Fruit fly (Drosophila melanogaster) whole organism, embryonic: ENCODE data around the gene CG33107.

Source experiments
- Antp ChIP-seq: fragments of 200-800 bp; sonication (Bioruptor generic); optimal IDR thresholded peaks from 3 replicates; lab custom pipeline; 2016; ENCODE audit warnings: missing biosample characterization, missing genetic modification characterization
- BEAF-32 ChIP-seq: fragments of 200-800 bp; sonication (Bioruptor generic); optimal IDR thresholded peaks from 3 replicates; lab custom pipeline; 2017; ENCODE audit warnings: missing biosample characterization, missing genetic modification characterization, mild to moderate bottlenecking, moderate library complexity, missing genetic modification reagents
- CG10274 ChIP-seq: fragments of 200-800 bp; sonication (Bioruptor generic); optimal IDR thresholded peaks from 3 replicates; lab custom pipeline; 2017; ENCODE audit warnings: missing biosample characterization, mild to moderate bottlenecking, missing genetic modification characterization
- CG10565 ChIP-seq: fragments of 200-800 bp; sonication (Bioruptor generic); optimal IDR thresholded peaks from 3 replicates; lab custom pipeline; 2016; ENCODE audit warnings: missing biosample characterization, mild to moderate bottlenecking, missing genetic modification characterization
- CG11456 ChIP-seq: fragments of 200-800 bp; sonication (Bioruptor generic); IDR thresholded peaks from 3 replicates; pipeline ENCODE4 v1.3.6; 2022; ENCODE audit warnings: missing biosample characterization, missing genetic modification characterization
- CG11504 ChIP-seq: fragments of 200-800 bp; sonication (Bioruptor generic); optimal IDR thresholded peaks from 3 replicates; lab custom pipeline; 2019; ENCODE audit warnings: missing biosample characterization, mild to moderate bottlenecking, missing genetic modification characterization, moderate library complexity
- CG12744 ChIP-seq: fragments of 200-800 bp; sonication (Bioruptor generic); optimal IDR thresholded peaks from 2 replicates; lab custom pipeline; 2016; ENCODE audit warnings: missing biosample characterization, missing genetic modification characterization
- CG13775 ChIP-seq: fragments of 200-800 bp; sonication (Bioruptor generic); optimal IDR thresholded peaks from 3 replicates; lab custom pipeline; 2017; ENCODE audit warnings: missing biosample characterization, mild to moderate bottlenecking, missing genetic modification characterization
- CG15011 ChIP-seq: fragments of 200-800 bp; sonication (Bioruptor generic); optimal IDR thresholded peaks from 3 replicates; lab custom pipeline; 2018; ENCODE audit warnings: missing biosample characterization, mild to moderate bottlenecking, missing genetic modification characterization
- CG1647 ChIP-seq: fragments of 200-800 bp; sonication (Bioruptor generic); optimal IDR thresholded peaks from 3 replicates; lab custom pipeline; 2016; ENCODE audit warnings: missing biosample characterization, missing genetic modification characterization
- CG17385 ChIP-seq: fragments of 200-800 bp; sonication (Bioruptor generic); optimal IDR thresholded peaks from 3 replicates; lab custom pipeline; 2018; ENCODE audit warnings: missing biosample characterization, mild to moderate bottlenecking, missing genetic modification characterization
- CG1792 ChIP-seq: fragments of 200-800 bp; sonication (Bioruptor generic); optimal IDR thresholded peaks from 2 replicates; lab custom pipeline; 2016; ENCODE audit warnings: missing biosample characterization, missing genetic modification characterization
- CG18619 ChIP-seq: fragments of 200-800 bp; sonication (Bioruptor generic); optimal IDR thresholded peaks from 3 replicates; lab custom pipeline; 2017; ENCODE audit warnings: missing biosample characterization, mild to moderate bottlenecking, missing genetic modification characterization
- CG18764 ChIP-seq: fragments of 200-800 bp; sonication (Bioruptor generic); optimal IDR thresholded peaks from 3 replicates; lab custom pipeline; 2016; ENCODE audit warnings: missing biosample characterization, missing genetic modification characterization
- CG2712 ChIP-seq: fragments of 200-800 bp; optimal IDR thresholded peaks from 3 replicates; lab custom pipeline; 2019; ENCODE audit warnings: missing biosample characterization, mild to moderate bottlenecking, missing genetic modification characterization, moderate library complexity
- CG31224 ChIP-seq: fragments of 200-800 bp; sonication (Bioruptor generic); IDR thresholded peaks from 2 replicates; pipeline ENCODE4 v1.3.6; 2022; ENCODE audit warnings: missing biosample characterization, missing genetic modification characterization
- CG31365 ChIP-seq: fragments of 200-800 bp; sonication (Bioruptor generic); optimal IDR thresholded peaks from 2 replicates; lab custom pipeline; 2018; ENCODE audit warnings: missing biosample characterization, mild to moderate bottlenecking, missing genetic modification characterization
- CG32772 ChIP-seq: fragments of 200-800 bp; sonication (Bioruptor generic); IDR thresholded peaks from 2 replicates; pipeline ENCODE4 v1.3.6; 2022; ENCODE audit warnings: missing biosample characterization, missing genetic modification characterization
- CG3281 ChIP-seq: fragments of 200-800 bp; sonication (Bioruptor generic); optimal IDR thresholded peaks from 3 replicates; lab custom pipeline; 2017; ENCODE audit warnings: missing biosample characterization, mild to moderate bottlenecking, missing genetic modification characterization
- CG3407 ChIP-seq: fragments of 200-800 bp; sonication (Bioruptor generic); optimal IDR thresholded peaks from 2 replicates; lab custom pipeline; 2018; ENCODE audit warnings: missing biosample characterization, mild to moderate bottlenecking, missing genetic modification characterization
- CG4854 ChIP-seq: fragments of 200-800 bp; sonication (Bioruptor generic); optimal IDR thresholded peaks from 2 replicates; lab custom pipeline; 2016; ENCODE audit warnings: missing biosample characterization, missing genetic modification characterization, inconsistent platforms
- CG6765 ChIP-seq: fragments of 200-800 bp; sonication (Bioruptor generic); optimal IDR thresholded peaks from 3 replicates; lab custom pipeline; 2017; ENCODE audit warnings: missing biosample characterization, mild to moderate bottlenecking, missing genetic modification characterization
- CG8089 ChIP-seq: fragments of 200-800 bp; sonication (Bioruptor generic); optimal IDR thresholded peaks from 3 replicates; lab custom pipeline; 2016; ENCODE audit warnings: missing biosample characterization, missing genetic modification characterization
- Eip74EF ChIP-seq, 2 experiments: fragments of 200-800 bp in 1 of 2; fragments of >200 bp in 1 of 2; sonication (Bioruptor generic) in 1 of 2; optimal IDR thresholded peaks; 2 replicates each; lab custom pipeline; 2017 to 2019; ENCODE audit warnings: missing biosample characterization in 2 of 2, missing genetic modification characterization in 2 of 2, mild to moderate bottlenecking in 1 of 2, moderate library complexity in 1 of 2
- HLHmδ ChIP-seq: fragments of 200-800 bp; sonication (Bioruptor generic); optimal IDR thresholded peaks from 2 replicates; lab custom pipeline; 2018; ENCODE audit warnings: missing biosample characterization, mild to moderate bottlenecking, missing genetic modification characterization, moderate library complexity
- Hmr ChIP-seq: fragments of 200-800 bp; sonication (Bioruptor generic); optimal IDR thresholded peaks from 3 replicates; lab custom pipeline; 2017; ENCODE audit warnings: mild to moderate bottlenecking, missing biosample characterization, missing genetic modification reagents, missing genetic modification characterization
- MBD-R2 ChIP-seq: fragments of 200-800 bp; sonication (Bioruptor generic); IDR thresholded peaks from 2 replicates; pipeline ENCODE4 v1.3.6; 2022; ENCODE audit warnings: missing biosample characterization, missing genetic modification characterization
- PHDP ChIP-seq: fragments of 200-800 bp; sonication (Bioruptor generic); optimal IDR thresholded peaks from 3 replicates; lab custom pipeline; 2018; ENCODE audit warnings: missing biosample characterization, mild to moderate bottlenecking, missing genetic modification characterization, moderate library complexity
- Pdp1 ChIP-seq, 2 experiments: fragments of 200-800 bp; sonication (Bioruptor generic); optimal IDR thresholded peaks; 3 replicates each; lab custom pipeline; 2016; ENCODE audit warnings: missing biosample characterization in 2 of 2, missing genetic modification characterization in 2 of 2, mild to moderate bottlenecking in 1 of 2, moderate library complexity in 1 of 2
- Side ChIP-seq: fragments of 200-800 bp; sonication (Bioruptor generic); optimal IDR thresholded peaks from 2 replicates; lab custom pipeline; 2016; ENCODE audit warnings: missing biosample characterization, missing genetic modification characterization
- bbx ChIP-seq: fragments of 200-800 bp; sonication (Bioruptor generic); IDR thresholded peaks from 2 replicates; pipeline ENCODE4 v1.3.6; 2022; ENCODE audit warnings: missing biosample characterization, missing genetic modification characterization; ENCODE audit not compliant: partially characterized antibody
- cas ChIP-seq: fragments of 200-800 bp; sonication (Bioruptor generic); IDR thresholded peaks from 2 replicates; pipeline ENCODE4 v1.3.6; 2022; ENCODE audit warnings: missing biosample characterization, missing genetic modification characterization
- cato ChIP-seq: fragments of 200-800 bp; sonication (Bioruptor generic); optimal IDR thresholded peaks from 2 replicates; lab custom pipeline; 2016; ENCODE audit warnings: missing biosample characterization, missing genetic modification characterization, borderline replicate concordance
- croc ChIP-seq: fragments of 200-800 bp; sonication (Bioruptor generic); conservative IDR thresholded peaks from 3 replicates; pipeline ENCODE4 v1.3.6; 2022; ENCODE audit warnings: missing biosample characterization, missing genetic modification characterization
- crol ChIP-seq: fragments of 200-800 bp; sonication (Bioruptor generic); IDR thresholded peaks from 2 replicates; pipeline ENCODE4 v1.3.6; 2022; ENCODE audit warnings: missing biosample characterization, missing genetic modification characterization
- dimm ChIP-seq: fragments of 200-800 bp; sonication (Bioruptor generic); IDR thresholded peaks from 2 replicates; pipeline ENCODE4 v1.3.6; 2022; ENCODE audit warnings: missing biosample characterization, missing genetic modification characterization
- dpn ChIP-seq, 2 experiments: fragments of 200-800 bp; sonication (Bioruptor generic); optimal IDR thresholded peaks; 3 replicates each; lab custom pipeline; 2016; ENCODE audit warnings: missing biosample characterization in 2 of 2, missing genetic modification characterization in 2 of 2
- gt ChIP-seq: fragments of 200-800 bp; sonication (Bioruptor generic); IDR thresholded peaks from 2 replicates; pipeline ENCODE4 v1.3.6; 2022; ENCODE audit warnings: missing biosample characterization, missing genetic modification characterization
- nau ChIP-seq: fragments of 200-800 bp; sonication (Bioruptor generic); optimal IDR thresholded peaks from 3 replicates; lab custom pipeline; 2017; ENCODE audit warnings: missing biosample characterization, mild to moderate bottlenecking, missing genetic modification characterization, missing genetic modification reagents
- oc ChIP-seq: fragments of 200-800 bp; sonication (Bioruptor generic); optimal IDR thresholded peaks from 2 replicates; lab custom pipeline; 2018; ENCODE audit warnings: missing biosample characterization, mild to moderate bottlenecking, missing genetic modification characterization, moderate library complexity
- org-1 ChIP-seq: fragments of 200-800 bp; sonication (Bioruptor generic); optimal IDR thresholded peaks from 2 replicates; lab custom pipeline; 2017; ENCODE audit warnings: missing biosample characterization, missing genetic modification characterization
- pita ChIP-seq: fragments of 200-800 bp; sonication (Bioruptor generic); optimal IDR thresholded peaks from 2 replicates; lab custom pipeline; 2017; ENCODE audit warnings: missing biosample characterization, mild to moderate bottlenecking, missing genetic modification characterization
- pum ChIP-seq: fragments of 200-800 bp; sonication (Bioruptor generic); optimal IDR thresholded peaks from 2 replicates; lab custom pipeline; 2016; ENCODE audit warnings: missing biosample characterization, missing genetic modification characterization
- pzg ChIP-seq: fragments of 200-800 bp; sonication (Bioruptor generic); optimal IDR thresholded peaks from 3 replicates; lab custom pipeline; 2018; ENCODE audit warnings: missing biosample characterization, mild to moderate bottlenecking, missing genetic modification characterization, moderate library complexity
- ranshi ChIP-seq: fragments of 200-800 bp; sonication (Bioruptor generic); IDR thresholded peaks from 2 replicates; pipeline ENCODE4 v1.3.6; 2022; ENCODE audit warnings: missing biosample characterization, missing genetic modification characterization
- salm ChIP-seq: fragments of 200-800 bp; sonication (Bioruptor generic); optimal IDR thresholded peaks from 2 replicates; lab custom pipeline; 2018; ENCODE audit warnings: missing biosample characterization, mild to moderate bottlenecking, missing genetic modification characterization
- shn ChIP-seq: fragments of 200-800 bp; sonication (Bioruptor generic); optimal IDR thresholded peaks from 3 replicates; lab custom pipeline; 2016; ENCODE audit warnings: missing biosample characterization, missing genetic modification characterization
- sug ChIP-seq: fragments of 200-800 bp; optimal IDR thresholded peaks from 2 replicates; lab custom pipeline; 2019; ENCODE audit warnings: missing biosample characterization, mild to moderate bottlenecking, missing genetic modification characterization, moderate library complexity
- unc-4 ChIP-seq: fragments of 200-800 bp; sonication (Bioruptor generic); IDR thresholded peaks from 2 replicates; pipeline ENCODE4 v1.3.6; 2022; ENCODE audit warnings: missing biosample characterization, missing genetic modification characterization; ENCODE audit not compliant: partially characterized antibody
- wdn ChIP-seq: fragments of 200-800 bp; sonication (Bioruptor generic); IDR thresholded peaks from 2 replicates; pipeline ENCODE4 v1.3.6; 2022; ENCODE audit warnings: missing biosample characterization, missing genetic modification characterization
- zfh1 ChIP-seq: fragments of 200-800 bp; sonication (Bioruptor generic); IDR thresholded peaks from 3 replicates; pipeline ENCODE4 v1.3.6; 2022; ENCODE audit warnings: missing biosample characterization, missing genetic modification characterization

The CG33107 gene

DNA sequence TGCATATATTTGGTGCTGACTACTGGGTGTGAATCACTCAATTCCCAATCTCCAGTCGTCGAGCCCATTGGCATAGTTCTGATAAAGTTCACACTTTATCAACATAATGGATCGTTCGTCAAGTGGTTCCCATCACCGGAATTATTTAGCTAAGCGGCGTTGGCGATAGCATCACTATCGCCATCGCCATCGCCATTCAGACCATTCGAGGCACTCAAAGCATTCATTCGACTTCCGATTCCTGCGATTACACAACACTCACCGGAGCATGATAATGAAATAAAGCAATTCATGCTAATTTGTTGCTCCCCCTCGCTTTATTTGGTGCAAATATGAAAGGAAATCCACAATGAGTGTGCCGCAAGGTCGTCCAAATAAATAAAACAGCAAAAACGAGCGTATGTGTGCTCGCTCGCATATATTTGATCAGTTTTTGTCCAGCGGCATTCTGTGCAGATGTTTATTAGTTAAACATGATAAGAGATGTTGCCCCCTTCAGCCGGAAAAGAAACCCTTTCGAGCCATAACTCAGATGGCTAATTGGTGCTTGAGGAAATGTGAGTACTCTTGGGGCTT is 10.9 kb upstream of the CG33107 start (continued):
- TF ChIP-seq CG18764 (no peak), pzg (no peak), CG1792 (no peak), CG12744 (no peak), PHDP (tag; lab: Kevin White, UChicago) (no peak), Hmr (GFP tag; lab: Kevin White, UChicago) (no peak), CG8089 (no peak), CG32772 (GFP tag; lab: Robert Waterston, UW) (no peak), CG31224 (GFP tag; lab: Robert Waterston, UW) (no peak), shn (GFP tag; lab: Kevin White, UChicago) (no peak), CG4854 (GFP tag; lab: Kevin White, UChicago) (no peak), crol (no peak), CG6765 (GFP tag; lab: Kevin White, UChicago) (no peak), CG11504 (tag; lab: Kevin White, UChicago) (no peak), CG10565 (no peak), croc (no peak), cato (GFP tag; lab: Kevin White, UChicago) (no peak), dimm (GFP tag; lab: Robert Waterston, UW) (no peak), pum (GFP tag; lab: Kevin White, UChicago) (no peak), pita (GFP tag; lab: Kevin White, UChicago) (no peak), bbx (GFP tag; lab: Robert Waterston, UW) (no peak), Antp (no peak), CG1647 (no peak), CG18619 (GFP tag; lab: Kevin White, UChicago) (no peak), CG15011 (no peak), CG13775 (GFP tag; lab: Kevin White, UChicago) (no peak), CG11456 (GFP tag; lab: Robert Waterston, UW) (no peak), Eip74EF (GFP tag; optimal IDR thresholded peaks at IDR 0.05; lab: Kevin White, UChicago) (peak in 1 of 2 experiments; percentile 9), ranshi (GFP tag; lab: Robert Waterston, UW) (no peak), CG3407 (no peak), zfh1 (GFP tag; lab: Robert Waterston, UW) (no peak), Pdp1 (GFP tag; optimal IDR thresholded peaks at IDR 0.05; lab: Kevin White, UChicago) (peak in 1 of 2 experiments; percentile 96), unc-4 (GFP tag; lab: Robert Waterston, UW) (no peak), MBD-R2 (GFP tag; lab: Robert Waterston, UW) (no peak), gt (GFP tag; lab: Robert Waterston, UW) (no peak), CG2712 (no peak), Side (GFP tag; lab: Kevin White, UChicago) (no peak), HLHmδ (no peak), oc (no peak), CG31365 (no peak), cas (no peak), org-1 (GFP tag; lab: Kevin White, UChicago) (no peak), wdn (GFP tag; lab: Robert Waterston, UW) (no peak), nau (GFP tag; lab: Kevin White, UChicago) (no peak), CG17385 (GFP tag; lab: Kevin White, UChicago) (no peak), BEAF-32 (GFP tag; lab: Kevin White, UChicago) (no peak), dpn (GFP tag; optimal IDR thresholded peaks at IDR 0.05; lab: Kevin White, UChicago) (no peak), CG3281 (peak; percentile 4), salm (tag; lab: Kevin White, UChicago) (no peak), CG10274 (GFP tag; lab: Kevin White, UChicago) (no peak), sug (tag; lab: Kevin White, UChicago) (peak; percentile 88)
